Worm (Caenorhabditis elegans) whole organism, late embryonic: ENCODE measurements around the gene dcaf-13.

Source experiments
- ceh-22 ChIP-seq: sonication (generic microtip); optimal IDR thresholded peaks from 2 replicates; lab custom pipeline; 2017; ENCODE audit warnings: missing biosample characterization, missing genetic modification characterization
- dmd-4 ChIP-seq: sonication (generic microtip); optimal IDR thresholded peaks from 2 replicates; lab custom pipeline; 2016; ENCODE audit warnings: borderline replicate concordance, missing genetic modification characterization, missing compliant biosample characterization

ce11 chrII:4468897-4469459 is 44.3 kb upstream of the dcaf-13 start:
- no peak for TF ChIP-seq dmd-4
- no peak for TF ChIP-seq ceh-22 (tag; lab: Kevin White, UChicago)
